Fruit fly (Drosophila melanogaster): ENCODE results near the gene 4E-T.

Gene 4E-T

dm6 chr4:979634-980474 lies 21.7 kb upstream of the 4E-T start (continued):
- no peak for TF ChIP-seq Sry-β (GFP tag; optimal IDR thresholded peaks at IDR 0.05)
- TF ChIP-seq HLH3B (GFP tag; IDR thresholded peaks at IDR 0.05) = no peak
- TF ChIP-seq CG9932 (GFP tag; IDR thresholded peaks at IDR 0.05) = no peak
- no peak for TF ChIP-seq CG5953 (GFP tag; IDR thresholded peaks at IDR 0.05)
- no peak for TF ChIP-seq D (optimal IDR thresholded peaks at IDR 0.05)
- no peak for TF ChIP-seq D (GFP tag; optimal IDR thresholded peaks at IDR 0.05)
- no peak for TF ChIP-seq CG7556 (GFP tag; optimal IDR thresholded peaks at IDR 0.05)
- TF ChIP-seq Eip74EF (GFP tag; optimal IDR thresholded peaks at IDR 0.05) = no peak
- peak; percentile 12 for TF ChIP-seq tin (GFP tag; optimal IDR thresholded peaks at IDR 0.05)
- peak; percentile 10 for TF ChIP-seq NC2α (GFP tag; optimal IDR thresholded peaks at IDR 0.05)
- no peak for TF ChIP-seq ham (GFP tag; IDR thresholded peaks at IDR 0.05)
- no peak for TF ChIP-seq CG12071 (GFP tag; optimal IDR thresholded peaks at IDR 0.05)
- TF ChIP-seq Sox102F (GFP tag; optimal IDR thresholded peaks at IDR 0.05) = no peak
- TF ChIP-seq nerfin-1 (tag; optimal IDR thresholded peaks at IDR 0.05) = no peak
- peak; percentile 18 for TF ChIP-seq PHDP (tag; optimal IDR thresholded peaks at IDR 0.05)
- TF ChIP-seq CG8478 (optimal IDR thresholded peaks at IDR 0.05) = no peak
- TF ChIP-seq sim (GFP tag; IDR thresholded peaks at IDR 0.05) = no peak
- TF ChIP-seq mirr (GFP tag; optimal IDR thresholded peaks at IDR 0.05) = no peak
- TF ChIP-seq ab (GFP tag; optimal IDR thresholded peaks at IDR 0.05) = no peak
- TF ChIP-seq Jarid2 (GFP tag; optimal IDR thresholded peaks at IDR 0.05) = peak; percentile 32
- no peak for TF ChIP-seq NFAT (GFP tag; IDR thresholded peaks at IDR 0.05)
- TF ChIP-seq trem (tag; optimal IDR thresholded peaks at IDR 0.05) = peak; percentile 68
- peak in 1 of 2 experiments; percentile 75 for TF ChIP-seq insv (GFP tag; optimal IDR thresholded peaks at IDR 0.05)
- peak; percentile 30 for TF ChIP-seq HmgD (GFP tag; optimal IDR thresholded peaks at IDR 0.05)
- peak; percentile 5 for TF ChIP-seq B-H2 (GFP tag; optimal IDR thresholded peaks at IDR 0.05)
- peak; percentile 54 for TF ChIP-seq Fer1 (GFP tag; optimal IDR thresholded peaks at IDR 0.05)
- no peak for TF ChIP-seq Abd-B (GFP tag; optimal IDR thresholded peaks at IDR 0.05)
- TF ChIP-seq CG4820 (GFP tag; optimal IDR thresholded peaks at IDR 0.05) = no peak
- TF ChIP-seq sna (GFP tag; IDR thresholded peaks at IDR 0.05; ENCODE audit: partially characterized antibody) = peak; percentile 78
- TF ChIP-seq gem (tag; optimal IDR thresholded peaks at IDR 0.05) = peak; percentile 38
- TF ChIP-seq CG34376 (GFP tag; optimal IDR thresholded peaks at IDR 0.05) = no peak
- TF ChIP-seq gt (GFP tag; IDR thresholded peaks at IDR 0.05) = no peak
- no peak for TF ChIP-seq jigr1 (GFP tag; IDR thresholded peaks at IDR 0.05)
- TF ChIP-seq CG12769 (tag; optimal IDR thresholded peaks at IDR 0.05) = peak; percentile 57
- TF ChIP-seq Hmx (GFP tag; optimal IDR thresholded peaks at IDR 0.05) = no peak
- no peak for TF ChIP-seq bcd (GFP tag; optimal IDR thresholded peaks at IDR 0.05)
- TF ChIP-seq CG13424 (tag; optimal IDR thresholded peaks at IDR 0.05) = no peak
- TF ChIP-seq CG15479 (GFP tag; optimal IDR thresholded peaks at IDR 0.05) = no peak
- peak; percentile 61 for TF ChIP-seq gfzf (GFP tag; optimal IDR thresholded peaks at IDR 0.05)
- TF ChIP-seq CG2202 (tag; optimal IDR thresholded peaks at IDR 0.05) = peak; percentile 9
- peak; percentile 2 for TF ChIP-seq shn (GFP tag; optimal IDR thresholded peaks at IDR 0.05)
- TF ChIP-seq crol (GFP tag; IDR thresholded peaks at IDR 0.05) = no peak
- no peak for TF ChIP-seq ro (GFP tag; IDR thresholded peaks at IDR 0.05)
- no peak for TF ChIP-seq cg (GFP tag; optimal IDR thresholded peaks at IDR 0.05)
- no peak for TF ChIP-seq fd102C (GFP tag; optimal IDR thresholded peaks at IDR 0.05)
- TF ChIP-seq Myb (GFP tag; optimal IDR thresholded peaks at IDR 0.05) = peak; percentile 21
- peak; percentile 24 for TF ChIP-seq CG2116 (GFP tag; optimal IDR thresholded peaks at IDR 0.05)
- TF ChIP-seq CG10321 (GFP tag; IDR thresholded peaks at IDR 0.05) = no peak
- no peak for TF ChIP-seq CG4730 (GFP tag; IDR thresholded peaks at IDR 0.05)
- no peak for TF ChIP-seq jumu (GFP tag; optimal IDR thresholded peaks at IDR 0.05)
